Worm (Caenorhabditis elegans) whole organism, mixed stage, embryonic: ENCODE data around the gene btb-17.

ENCODE experiments used
- M03D4.4 ChIP-seq: sonication (generic microtip); optimal IDR thresholded peaks from 2 replicates; lab custom pipeline; 2017; ENCODE audit warnings: mild to moderate bottlenecking, missing genetic modification characterization, missing compliant biosample characterization
- blmp-1 ChIP-seq: fragments of 150-350 bp; optimal IDR thresholded peaks from 2 replicates; lab custom pipeline; 2014; ENCODE audit warnings: missing biosample characterization, missing genetic modification characterization
- ceh-43 ChIP-seq: fragments of 200-800 bp; sonication (Bioruptor generic); optimal IDR thresholded peaks from 2 replicates; lab custom pipeline; 2018; ENCODE audit warnings: mild to moderate bottlenecking, missing genetic modification characterization, moderate library complexity, missing compliant biosample characterization
- ceh-83 ChIP-seq: fragments of 200-800 bp; sonication (Bioruptor generic); optimal IDR thresholded peaks from 2 replicates; lab custom pipeline; 2018; ENCODE audit warnings: mild to moderate bottlenecking, missing genetic modification characterization, missing compliant biosample characterization
- cnd-1 ChIP-seq: fragments of 200-800 bp; sonication (Bioruptor generic); optimal IDR thresholded peaks from 2 replicates; lab custom pipeline; 2018; ENCODE audit warnings: mild to moderate bottlenecking, missing genetic modification characterization, missing compliant biosample characterization
- elt-1 ChIP-seq: sonication (generic microtip); optimal IDR thresholded peaks from 2 replicates; lab custom pipeline; 2017; ENCODE audit warnings: missing genetic modification characterization, mild to moderate bottlenecking, missing compliant biosample characterization, antibody characterized with exemption, moderate library complexity, borderline replicate concordance; ENCODE audit not compliant: insufficient read depth
- elt-3 ChIP-seq: fragments of 150-350 bp; optimal IDR thresholded peaks from 2 replicates; lab custom pipeline; 2014; ENCODE audit warnings: missing biosample characterization, missing genetic modification characterization
- flh-1 ChIP-seq: fragments of 200-800 bp; sonication (Bioruptor generic); optimal IDR thresholded peaks from 2 replicates; lab custom pipeline; 2018; ENCODE audit warnings: mild to moderate bottlenecking, missing genetic modification characterization, moderate library complexity, missing compliant biosample characterization
- ham-2 ChIP-seq: fragments of 200-800 bp; sonication (Bioruptor generic); optimal IDR thresholded peaks from 2 replicates; lab custom pipeline; 2018; ENCODE audit warnings: mild to moderate bottlenecking, missing genetic modification characterization, missing compliant biosample characterization
- hlh-1 ChIP-seq: fragments of 150-350 bp; optimal IDR thresholded peaks from 2 replicates; lab custom pipeline; 2014; ENCODE audit warnings: missing biosample characterization, missing genetic modification reagents, missing genetic modification characterization
- lin-13 ChIP-seq: fragments of 150-350 bp; optimal IDR thresholded peaks from 2 replicates; lab custom pipeline; 2014; ENCODE audit warnings: missing biosample characterization, missing genetic modification characterization
- lsy-2 ChIP-seq: fragments of 150-350 bp; optimal IDR thresholded peaks from 2 replicates; lab custom pipeline; 2014; ENCODE audit warnings: missing biosample characterization, missing genetic modification characterization
- mab-5 ChIP-seq: fragments of 150-350 bp; optimal IDR thresholded peaks from 2 replicates; lab custom pipeline; 2014; ENCODE audit warnings: missing biosample characterization, missing genetic modification characterization
- nhr-12 ChIP-seq: fragments of 150-350 bp; optimal IDR thresholded peaks from 2 replicates; lab custom pipeline; 2014; ENCODE audit warnings: missing biosample characterization, missing genetic modification characterization
- nhr-28 ChIP-seq: fragments of 150-350 bp; optimal IDR thresholded peaks from 2 replicates; lab custom pipeline; 2014; ENCODE audit warnings: missing biosample characterization, missing genetic modification characterization
- pha-4 ChIP-seq: fragments of 150-350 bp; optimal IDR thresholded peaks from 2 replicates; lab custom pipeline; 2018; ENCODE audit warnings: missing biosample characterization, missing genetic modification reagents, missing genetic modification characterization
- sem-2 ChIP-seq: fragments of 200-800 bp; sonication (Bioruptor generic); optimal IDR thresholded peaks from 2 replicates; lab custom pipeline; 2018; ENCODE audit warnings: mild to moderate bottlenecking, missing genetic modification characterization, missing compliant biosample characterization
- snpc-4 ChIP-seq: fragments of 150-350 bp; optimal IDR thresholded peaks from 2 replicates; lab custom pipeline; 2014; ENCODE audit warnings: missing biosample characterization, missing genetic modification characterization
- sptf-1 ChIP-seq: sonication (generic microtip); optimal IDR thresholded peaks from 2 replicates; lab custom pipeline; 2017; ENCODE audit warnings: mild to moderate bottlenecking, missing genetic modification characterization, moderate library complexity, missing compliant biosample characterization
- tbx-8 ChIP-seq: fragments of 200-800 bp; sonication (Bioruptor generic); optimal IDR thresholded peaks from 2 replicates; lab custom pipeline; 2018; ENCODE audit warnings: mild to moderate bottlenecking, missing genetic modification characterization, moderate library complexity, missing compliant biosample characterization
- unc-39 ChIP-seq: fragments of 150-350 bp; optimal IDR thresholded peaks from 2 replicates; lab custom pipeline; 2014; ENCODE audit warnings: missing biosample characterization, missing genetic modification characterization
- unc-62 ChIP-seq: fragments of 150-350 bp; optimal IDR thresholded peaks from 2 replicates; lab custom pipeline; 2014; ENCODE audit warnings: missing biosample characterization, missing genetic modification reagents, missing genetic modification characterization
- zip-8 ChIP-seq: fragments of 150-350 bp; optimal IDR thresholded peaks from 2 replicates; lab custom pipeline; 2014; ENCODE audit warnings: missing biosample characterization, missing genetic modification characterization

The btb-17 gene

DNA sequence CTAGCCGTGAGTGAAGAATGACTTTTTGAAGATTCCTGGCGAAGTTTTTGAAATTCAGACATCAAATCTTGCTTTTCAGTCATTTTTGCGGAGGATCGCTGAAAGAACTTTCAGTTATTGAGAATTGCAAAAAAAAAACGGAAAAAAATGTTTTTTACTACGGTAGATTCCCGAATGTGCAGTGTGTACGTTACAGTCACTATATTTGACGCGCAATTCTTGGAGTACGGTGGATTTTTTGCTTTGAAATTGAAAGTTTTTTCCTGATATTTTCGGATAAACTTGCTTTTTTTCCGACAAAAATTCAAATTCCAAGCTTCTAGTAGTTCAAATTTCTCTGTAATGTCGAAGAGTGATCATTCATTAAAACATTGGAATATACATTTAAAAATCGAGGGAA, 46.8 kb downstream of the btb-17 start, which contains the start of gene F14D2.11:
F14D2.11 (minus strand) TSS at position 101 of the 400 bp plus-strand sequence.
- no peak for TF ChIP-seq ceh-43
- TF ChIP-seq elt-1 (tag; lab: Kevin White, UChicago): no peak
- TF ChIP-seq snpc-4 (tag; lab: Kevin White, UChicago): no peak
- TF ChIP-seq elt-3: no peak
- no peak for TF ChIP-seq M03D4.4 (tag; lab: Kevin White, UChicago)
- TF ChIP-seq flh-1 (GFP tag; lab: Kevin White, UChicago): no peak
- no peak for TF ChIP-seq blmp-1 (tag; lab: Kevin White, UChicago)
- TF ChIP-seq lsy-2 (tag; lab: Kevin White, UChicago): no peak

- TF ChIP-seq M03D4.4 (tag; lab: Kevin White, UChicago) (no peak), pha-4 (no peak), tbx-8 (GFP tag; lab: Kevin White, UChicago) (no peak), elt-3 (no peak), mab-5 (tag; lab: Kevin White, UChicago) (no peak), hlh-1 (tag; lab: Kevin White, UChicago) (no peak), ham-2 (GFP tag; lab: Kevin White, UChicago) (no peak), sptf-1 (no peak), zip-8 (tag; lab: Kevin White, UChicago) (no peak), ceh-83 (no peak), ceh-43 (no peak), lin-13 (tag; lab: Kevin White, UChicago) (no peak), sem-2 (no peak), nhr-12 (tag; lab: Kevin White, UChicago) (no peak), unc-39 (tag; lab: Kevin White, UChicago) (no peak), cnd-1 (tag; lab: Kevin White, UChicago) (no peak), unc-62 (GFP tag; lab: Kevin White, UChicago) (no peak), blmp-1 (tag; lab: Kevin White, UChicago) (no peak)
Measured at ce11 chrII:3343714-3344113, 48.5 kb downstream of the btb-17 start, which contains the start of gene F14D2.15. F14D2.15 (minus strand) TSS chrII:3343814.

DNA sequence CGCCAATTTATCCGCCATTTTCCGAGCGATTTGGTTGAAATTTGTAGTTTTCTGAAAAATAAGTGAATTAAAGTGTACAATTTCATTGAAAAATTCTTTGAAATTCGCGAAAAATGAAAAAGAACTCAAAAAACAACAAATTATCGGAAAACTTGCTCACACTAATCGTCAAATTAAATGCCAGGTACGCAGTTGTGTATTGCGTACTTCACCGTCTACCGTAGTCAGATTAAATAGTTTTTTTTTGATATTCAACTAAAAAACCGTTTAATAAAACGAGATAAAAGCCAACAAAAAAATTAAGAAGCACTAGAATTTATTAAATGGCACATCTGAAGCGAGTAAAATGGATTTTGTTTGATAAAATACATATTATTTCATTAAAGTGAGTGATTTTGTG, 49.7 kb downstream of the btb-17 start, which contains the start of gene bath-28:
bath-28 (minus strand) TSS at position 51 of the 400 bp plus-strand sequence.
- TF ChIP-seq nhr-28 (no peak), lsy-2 (tag; lab: Kevin White, UChicago) (no peak), hlh-1 (tag; lab: Kevin White, UChicago) (no peak), unc-39 (tag; lab: Kevin White, UChicago) (no peak), sptf-1 (no peak)
